Worm (Caenorhabditis elegans) whole organism, L1 larva: ENCODE measurements around the gene F07F6.7.

Experiments used
- blmp-1 ChIP-seq: fragments of 150-350 bp; optimal IDR thresholded peaks from 2 replicates; lab custom pipeline; 2014; ENCODE audit warnings: missing biosample characterization, missing genetic modification characterization
- lin-13 ChIP-seq: fragments of 150-350 bp; optimal IDR thresholded peaks from 2 replicates; lab custom pipeline; 2014; ENCODE audit warnings: missing biosample characterization, missing genetic modification reagents, missing genetic modification characterization
- lir-3 ChIP-seq: sonication (generic microtip); optimal IDR thresholded peaks from 2 replicates; lab custom pipeline; 2016; ENCODE audit warnings: mild to moderate bottlenecking, missing genetic modification characterization, moderate library complexity, missing compliant biosample characterization; ENCODE audit not compliant: poor library complexity

DNA sequence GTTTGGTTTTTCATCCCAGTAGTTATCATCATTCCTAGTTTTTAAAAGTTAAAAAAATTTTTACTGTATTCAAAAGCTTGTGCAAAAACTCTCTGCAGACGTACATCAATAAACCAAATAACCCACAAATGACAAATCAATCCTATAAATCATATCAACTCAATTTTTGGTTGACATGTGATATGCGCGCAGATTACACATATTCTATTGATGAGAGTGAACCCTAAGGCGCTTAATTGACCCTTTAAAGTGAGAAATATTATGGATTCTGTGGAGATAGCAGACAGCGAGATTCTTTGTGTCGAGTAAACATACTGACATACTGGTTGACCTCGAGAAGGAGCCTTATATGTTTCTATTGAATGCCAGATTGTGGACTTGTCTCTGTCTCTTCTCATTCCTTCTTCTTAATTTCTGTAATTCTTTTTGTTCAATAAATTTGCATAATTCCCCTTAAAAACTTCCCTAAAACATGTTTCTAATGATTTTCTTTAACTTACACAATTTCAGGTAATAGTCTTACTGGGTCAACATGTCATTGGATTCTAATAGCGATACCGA is 7.4 kb downstream of the F07F6.7 start, which contains the start of gene EEED8.2:
- TF ChIP-seq lir-3 (tag; lab: Kevin White, UChicago) = no peak
- no peak for TF ChIP-seq lin-13 (GFP tag; lab: Kevin White, UChicago)
- peak; percentile 14 for TF ChIP-seq blmp-1
